Worm (Caenorhabditis elegans): ENCODE data around the gene Y43F8C.23.
"Not testable (repeated sequence)": the region's sequence is repeated elsewhere in the genome, so short reads cannot be mapped to it uniquely, and the experiment has no call there.

The Y43F8C.23 gene

DNA sequence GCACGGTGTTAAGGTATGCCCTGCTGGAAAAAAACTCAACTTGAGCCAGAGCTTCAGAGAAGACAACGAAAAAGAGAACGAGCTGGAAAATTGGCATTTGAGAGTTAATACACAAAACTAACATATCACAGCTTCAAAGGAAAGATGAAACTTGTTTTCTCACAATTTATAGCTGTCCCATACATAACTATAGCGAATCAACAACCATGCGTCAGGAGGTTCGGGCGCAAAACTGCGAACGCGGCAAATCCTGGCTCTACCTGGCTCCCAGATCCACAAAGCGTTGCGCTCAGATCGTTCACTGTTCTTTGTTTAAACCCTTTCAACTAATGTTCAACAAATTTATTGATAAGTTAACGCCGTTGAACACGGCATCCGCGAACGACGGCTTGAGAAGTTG, at the start of gene Y43F8C.23:
TSS of gene Y43F8C.23 (minus strand) at position 101 of the 400 bp plus-strand sequence.
- TF ChIP-seq mdl-1, aly-2, snpc-4 (tag; optimal IDR thresholded peaks at IDR 0.05): not testable (repeated sequence)

DNA sequence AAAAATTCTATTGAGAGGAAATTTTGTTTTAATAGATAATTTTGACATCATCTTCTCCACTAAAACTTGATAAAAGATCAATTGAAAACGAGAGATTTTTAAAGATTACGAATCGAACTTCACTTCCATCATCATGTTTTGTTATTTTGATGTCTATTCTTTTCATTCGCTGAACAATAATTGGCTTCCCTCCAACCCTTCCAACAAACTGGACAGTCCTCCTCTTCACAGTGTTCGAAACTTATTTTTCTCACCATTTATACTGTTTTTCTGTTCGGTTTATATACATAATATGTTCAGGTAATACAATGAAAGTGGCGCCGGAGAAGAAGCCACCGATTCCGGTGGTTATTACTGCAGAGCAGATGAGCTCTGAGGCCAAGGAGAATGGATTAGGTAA, 49.2 kb upstream of the Y43F8C.23 start, which contains the start of gene M162.5:
TSS of gene M162.5 (plus strand) at position 301 of the 400 bp plus-strand sequence.
- no peak for TF ChIP-seq unc-39 (tag; optimal IDR thresholded peaks at IDR 0.05)
- no peak for TF ChIP-seq unc-62 (GFP tag; optimal IDR thresholded peaks at IDR 0.05)
- no peak for TF ChIP-seq aly-2 (tag; optimal IDR thresholded peaks at IDR 0.05)
- no peak for TF ChIP-seq skn-1 (tag; optimal IDR thresholded peaks at IDR 0.05)
- TF ChIP-seq pqm-1 (tag; optimal IDR thresholded peaks at IDR 0.05) = no peak
- no peak for TF ChIP-seq mml-1 (tag; optimal IDR thresholded peaks at IDR 0.05)
- TF ChIP-seq nhr-11 (tag; optimal IDR thresholded peaks at IDR 0.05) = no peak

DNA sequence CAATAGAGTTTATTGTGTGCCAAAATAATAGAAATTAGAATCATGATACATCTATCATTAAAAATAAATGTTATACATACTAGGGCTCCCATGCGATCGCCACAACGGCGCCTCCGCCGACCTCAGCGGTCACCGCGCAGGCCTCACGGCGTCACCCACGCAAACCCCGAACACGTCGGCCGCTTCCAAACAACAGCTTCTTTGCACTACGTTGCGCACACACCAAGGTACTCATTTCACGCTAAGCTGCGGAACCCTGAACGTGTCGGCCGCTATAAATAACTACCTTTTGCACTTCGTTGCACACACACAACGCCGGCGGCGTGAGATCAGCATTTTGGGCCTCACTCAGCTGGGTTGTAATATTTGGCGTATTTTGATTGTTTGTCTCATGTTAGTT, 47.7 kb upstream of the Y43F8C.23 start:
- TF ChIP-seq nhr-76 (tag; optimal IDR thresholded peaks at IDR 0.05) = no peak
- TF ChIP-seq zag-1 (tag; optimal IDR thresholded peaks at IDR 0.05) = no peak
- no peak for TF ChIP-seq jun-1 (tag; optimal IDR thresholded peaks at IDR 0.05)

DNA sequence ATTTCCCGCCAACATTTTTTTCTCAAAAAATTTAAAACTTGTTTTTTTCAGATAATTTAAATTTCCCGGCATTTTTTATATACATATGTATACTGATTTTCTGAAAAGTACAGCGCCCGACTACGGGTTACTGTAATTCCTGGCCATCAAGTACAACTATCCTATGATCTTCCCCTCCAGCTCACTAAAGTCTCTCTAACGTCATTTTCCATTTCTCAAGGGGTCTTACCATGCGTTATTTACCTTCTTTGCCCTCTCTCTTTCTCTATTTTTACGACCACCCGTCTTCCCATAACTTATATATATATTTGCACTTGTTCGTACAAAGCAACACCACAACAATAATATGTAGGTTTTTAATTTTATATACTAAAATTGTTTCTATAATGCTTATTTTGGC, 44.7 kb upstream of the Y43F8C.23 start, which contains the start of gene W04E12.9:
TSS of gene W04E12.9 (plus strand) at position 301 of the 400 bp plus-strand sequence.
- TF ChIP-seq lin-15B (tag; optimal IDR thresholded peaks at IDR 0.05) = no peak
- TF ChIP-seq nhr-76 (tag; optimal IDR thresholded peaks at IDR 0.05) = no peak
- TF ChIP-seq daf-12 (tag; optimal IDR thresholded peaks at IDR 0.05) = no peak
- no peak for TF ChIP-seq ceh-9 (tag; optimal IDR thresholded peaks at IDR 0.05)
- TF ChIP-seq R02D3.7 (tag; optimal IDR thresholded peaks at IDR 0.05) = no peak
- no peak for TF ChIP-seq ceh-28 (tag; optimal IDR thresholded peaks at IDR 0.05)
- no peak for TF ChIP-seq pha-4 (tag; optimal IDR thresholded peaks at IDR 0.05)
- no peak for TF ChIP-seq mml-1 (tag; optimal IDR thresholded peaks at IDR 0.05)
- TF ChIP-seq hmg-11 (tag; optimal IDR thresholded peaks at IDR 0.05) = no peak
- TF ChIP-seq egl-27 (tag; optimal IDR thresholded peaks at IDR 0.05) = no peak
- no peak for TF ChIP-seq elt-1 (tag; optimal IDR thresholded peaks at IDR 0.05)
- TF ChIP-seq eor-1 (tag; optimal IDR thresholded peaks at IDR 0.05) = no peak
- no peak for TF ChIP-seq ztf-4 (tag; optimal IDR thresholded peaks at IDR 0.05)
- TF ChIP-seq jun-1 (tag; optimal IDR thresholded peaks at IDR 0.05) = no peak

DNA sequence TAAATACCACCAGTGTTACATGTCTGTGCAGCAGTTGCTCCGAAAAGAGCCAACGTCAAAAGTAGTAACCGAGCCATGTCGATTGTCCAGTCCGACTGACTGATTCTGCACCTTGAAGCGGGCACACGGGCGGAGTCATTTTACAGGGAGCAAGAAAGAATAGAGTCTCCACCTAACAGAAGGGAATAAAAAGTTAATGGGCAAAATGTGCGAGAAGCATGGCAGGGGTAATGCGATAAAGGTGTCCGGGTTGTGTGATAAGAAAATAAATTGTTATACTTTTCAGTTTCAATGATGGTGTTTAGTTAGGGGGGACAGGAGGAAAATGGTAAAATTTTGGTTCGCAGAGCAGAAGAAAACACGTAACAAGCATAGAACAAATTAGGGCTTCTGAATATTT, 43.7 kb upstream of the Y43F8C.23 start, which contains the start of gene clec-50:
TSS of gene clec-50 (minus strand) at position 109 of the 400 bp plus-strand sequence.
- no peak for TF ChIP-seq nhr-77 (tag; optimal IDR thresholded peaks at IDR 0.05)
- TF ChIP-seq pha-4 (tag; optimal IDR thresholded peaks at IDR 0.05) = no peak
- TF ChIP-seq eor-1 (tag; optimal IDR thresholded peaks at IDR 0.05) = no peak
- peak; percentile 86 for TF ChIP-seq elt-2 (tag; optimal IDR thresholded peaks at IDR 0.05)
- TF ChIP-seq skn-1 (tag; optimal IDR thresholded peaks at IDR 0.05) = no peak
- TF ChIP-seq lin-15B (tag; optimal IDR thresholded peaks at IDR 0.05) = no peak
- no peak for TF ChIP-seq ceh-82 (tag; optimal IDR thresholded peaks at IDR 0.05)
- no peak for TF ChIP-seq ztf-11 (tag; optimal IDR thresholded peaks at IDR 0.05)
- no peak for TF ChIP-seq nfya-1 (tag; optimal IDR thresholded peaks at IDR 0.05; ENCODE audit: insufficient read depth)
- TF ChIP-seq pqm-1 (tag; optimal IDR thresholded peaks at IDR 0.05) = peak; percentile 82
- no peak for TF ChIP-seq nhr-25 (tag; optimal IDR thresholded peaks at IDR 0.05)
- TF ChIP-seq elt-1 (tag; optimal IDR thresholded peaks at IDR 0.05) = no peak
- no peak for TF ChIP-seq daf-12 (tag; optimal IDR thresholded peaks at IDR 0.05)
- TF ChIP-seq fos-1 (tag; optimal IDR thresholded peaks at IDR 0.05) = no peak
- TF ChIP-seq mml-1 (tag; optimal IDR thresholded peaks at IDR 0.05) = no peak
- TF ChIP-seq egl-27 (tag; optimal IDR thresholded peaks at IDR 0.05) = no peak
- TF ChIP-seq egl-5 (tag; optimal IDR thresholded peaks at IDR 0.05) = no peak
- TF ChIP-seq nhr-67 (tag; optimal IDR thresholded peaks at IDR 0.05) = no peak

DNA sequence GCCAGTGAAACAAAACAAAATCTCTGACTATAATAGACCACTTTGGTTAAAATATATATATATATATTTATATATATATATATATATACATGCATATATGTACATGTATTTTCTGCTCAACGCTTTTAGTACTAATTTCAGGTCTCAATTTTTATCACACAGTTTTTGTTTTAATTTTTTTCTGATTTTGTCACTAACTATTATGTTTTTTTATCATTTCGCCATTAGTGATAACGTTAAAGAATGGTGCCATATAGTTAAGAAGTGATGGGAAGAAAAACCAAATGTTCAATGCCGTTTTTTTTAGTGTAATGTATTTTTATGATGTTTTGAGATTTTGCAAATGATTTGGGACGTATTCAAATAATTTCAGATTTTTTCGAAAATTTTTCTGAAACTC, 42.8 kb upstream of the Y43F8C.23 start:
- TF ChIP-seq pha-4 (tag; optimal IDR thresholded peaks at IDR 0.05) (no peak), nhr-77 (tag; optimal IDR thresholded peaks at IDR 0.05) (no peak), nhr-12 (tag; optimal IDR thresholded peaks at IDR 0.05) (no peak), elt-1 (tag; optimal IDR thresholded peaks at IDR 0.05) (no peak), hmg-11 (tag; optimal IDR thresholded peaks at IDR 0.05) (no peak), pqm-1 (tag; optimal IDR thresholded peaks at IDR 0.05) (no peak), elt-2 (tag; optimal IDR thresholded peaks at IDR 0.05) (peak; percentile 60)
